Worm (Caenorhabditis elegans): ENCODE results near the gene cup-14.

cup-14 gene

DNA sequence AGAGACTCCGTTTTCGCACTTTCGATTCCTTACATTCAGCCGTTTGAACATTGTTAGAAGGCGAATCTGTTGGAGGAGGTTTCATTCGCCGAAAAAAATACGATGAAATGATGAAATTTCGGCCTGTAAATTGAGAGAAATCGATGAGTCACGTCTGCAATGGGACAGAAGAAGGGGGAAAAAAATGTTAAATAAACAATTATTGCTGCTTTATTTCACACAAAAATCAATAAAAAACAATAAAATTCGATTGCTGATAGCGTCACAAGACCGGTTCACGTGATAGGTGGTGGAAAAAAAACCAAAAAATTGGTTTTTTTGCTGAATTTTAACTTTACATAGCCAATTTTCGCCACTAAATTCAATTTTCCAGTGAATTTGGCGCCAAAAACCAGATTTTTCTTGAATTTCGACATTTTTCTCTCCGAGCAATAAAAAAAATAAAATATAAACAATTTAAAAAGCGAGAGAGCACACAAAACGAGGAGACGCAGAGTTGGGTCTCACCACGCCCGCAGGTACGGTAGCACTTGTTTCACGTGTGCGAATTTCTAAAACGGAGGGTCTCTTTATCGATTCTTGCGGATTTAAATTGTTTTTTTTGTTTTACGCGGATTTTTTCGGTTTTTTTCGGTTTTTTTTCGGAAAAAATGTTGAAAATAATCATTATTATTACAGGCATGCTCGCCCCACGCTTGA lies at the start of gene cup-14, which contains the start of gene ndub-8 (continued):
- no peak for TF ChIP-seq snpc-4 (tag; optimal IDR thresholded peaks at IDR 0.05)
- peak; percentile 56; the same call in 1 of the 2 replicates for TF ChIP-seq zfp-3 (GFP tag; conservative IDR thresholded peaks at IDR 0.05)
- TF ChIP-seq daf-12 (tag; optimal IDR thresholded peaks at IDR 0.05) = no peak
- TF ChIP-seq unc-62 (GFP tag; optimal IDR thresholded peaks at IDR 0.05 in 1 of 2) = peak in 1 of 2 experiments; percentile 38
- no peak for TF ChIP-seq unc-62 (tag; optimal IDR thresholded peaks at IDR 0.05)
- TF ChIP-seq dve-1 (tag; optimal IDR thresholded peaks at IDR 0.05; ENCODE audit: insufficient read depth) = peak; percentile 88
- TF ChIP-seq mxl-2 (GFP tag; conservative IDR thresholded peaks at IDR 0.05) = no peak
- no peak for TF ChIP-seq dmd-8 (GFP tag; IDR thresholded peaks at IDR 0.05)
- TF ChIP-seq lin-29 (GFP tag; IDR thresholded peaks at IDR 0.05) = 0 out of 2 replicates have a peak, but pooled peaks have one; percentile 46
- TF ChIP-seq daf-8 (GFP tag; IDR thresholded peaks at IDR 0.05) = no peak
- peak; percentile 3 for TF ChIP-seq ztf-7 (tag; optimal IDR thresholded peaks at IDR 0.05)
- no peak for TF ChIP-seq F44E2.7 (GFP tag; IDR thresholded peaks at IDR 0.05)
- TF ChIP-seq lin-13 (GFP tag; optimal IDR thresholded peaks at IDR 0.05) = peak; percentile 81
- no peak for TF ChIP-seq ZK546.5 (tag; optimal IDR thresholded peaks at IDR 0.05)
- TF ChIP-seq F49E8.2 (tag; optimal IDR thresholded peaks at IDR 0.05; ENCODE audit: borderline replicate concordance) = peak; percentile 77
- TF ChIP-seq jun-1 (tag; optimal IDR thresholded peaks at IDR 0.05) = peak; percentile 29
- TF ChIP-seq nhr-6 (tag; optimal IDR thresholded peaks at IDR 0.05) = peak; percentile 66
- TF ChIP-seq aly-2 (tag; optimal IDR thresholded peaks at IDR 0.05) = no peak
- no peak for TF ChIP-seq dmd-9 (GFP tag; IDR thresholded peaks at IDR 0.05)
- TF ChIP-seq vab-7 (GFP tag; IDR thresholded peaks at IDR 0.05) = 0 out of 2 replicates have a peak, but pooled peaks have one; percentile 10
- no peak for TF ChIP-seq zip-2 (tag; optimal IDR thresholded peaks at IDR 0.05)
- no peak for TF ChIP-seq skn-1 (tag; optimal IDR thresholded peaks at IDR 0.05)
- peak; percentile 84; the same call in 1 of the 2 replicates for TF ChIP-seq nhr-42 (GFP tag; IDR thresholded peaks at IDR 0.05)
- TF ChIP-seq tra-1 (GFP tag; IDR thresholded peaks at IDR 0.05) = no peak
- TF ChIP-seq daf-19 (GFP tag; conservative IDR thresholded peaks at IDR 0.05) = no peak
- peak; percentile 86 for TF ChIP-seq dpl-1 (GFP tag; optimal IDR thresholded peaks at IDR 0.05)
- TF ChIP-seq ceh-82 (tag; optimal IDR thresholded peaks at IDR 0.05) = no peak
- TF ChIP-seq snpc-1.2 (GFP tag; IDR thresholded peaks at IDR 0.05) = peak; percentile 54; the same call in 1 of the 2 replicates
- peak; percentile 82 for TF ChIP-seq unc-130 (GFP tag; optimal IDR thresholded peaks at IDR 0.05)
- TF ChIP-seq ztf-11 (tag; optimal IDR thresholded peaks at IDR 0.05) = no peak
- peak; percentile 82 for TF ChIP-seq nhr-77 (tag; optimal IDR thresholded peaks at IDR 0.05)
- TF ChIP-seq nhr-11 (tag; optimal IDR thresholded peaks at IDR 0.05) = peak; percentile 42
- 0 out of 2 replicates have a peak, but pooled peaks have one; percentile 62 for TF ChIP-seq ceh-20 (GFP tag; IDR thresholded peaks at IDR 0.05)
- TF ChIP-seq ceh-62 (tag; optimal IDR thresholded peaks at IDR 0.05) = no peak
- TF ChIP-seq madf-9 (GFP tag; conservative IDR thresholded peaks at IDR 0.05) = no peak
- TF ChIP-seq ZK337.2 (GFP tag; IDR thresholded peaks at IDR 0.05) = no peak
- TF ChIP-seq unc-39 (tag; optimal IDR thresholded peaks at IDR 0.05) = no peak
- no peak for TF ChIP-seq pqm-1 (tag; optimal IDR thresholded peaks at IDR 0.05)
- no peak for TF ChIP-seq Y5F2A.4 (GFP tag; optimal IDR thresholded peaks at IDR 0.05)
- TF ChIP-seq nhr-111 (GFP tag; optimal IDR thresholded peaks at IDR 0.05) = no peak
- no peak for TF ChIP-seq nhr-237 (tag; optimal IDR thresholded peaks at IDR 0.05)
- TF ChIP-seq madf-5 (GFP tag; IDR thresholded peaks at IDR 0.05) = no peak
- TF ChIP-seq nhr-48 (tag; optimal IDR thresholded peaks at IDR 0.05) = peak; percentile 45
- TF ChIP-seq php-3 (GFP tag; IDR thresholded peaks at IDR 0.05) = peak; percentile 80
- TF ChIP-seq nhr-76 (tag; optimal IDR thresholded peaks at IDR 0.05) = no peak
- TF ChIP-seq saeg-2 (GFP tag; IDR thresholded peaks at IDR 0.05) = no peak
- peak; percentile 36 for TF ChIP-seq zfp-2 (tag; optimal IDR thresholded peaks at IDR 0.05)
- TF ChIP-seq gei-8 (GFP tag; optimal IDR thresholded peaks at IDR 0.05) = no peak
- peak; percentile 50 for TF ChIP-seq spr-3 (GFP tag; optimal IDR thresholded peaks at IDR 0.05)
- TF ChIP-seq T26A8.4 (GFP tag; IDR thresholded peaks at IDR 0.05) = peak; percentile 82
- TF ChIP-seq R02D3.7 (tag; optimal IDR thresholded peaks at IDR 0.05) = no peak

Measured in whole organism, L4 larva.